Fruit fly (Drosophila melanogaster) whole organism, prepupa: ENCODE data around the gene CG7601.
A peak's percentile ranks its signal among the peaks of the same experiment; 100 is the strongest.

Experiments used
- Blimp-1 ChIP-seq: fragments of 200-800 bp; sonication (Bioruptor generic); optimal IDR thresholded peaks from 3 replicates; lab custom pipeline; 2017; ENCODE audit warnings: missing biosample characterization, missing genetic modification characterization, mild to moderate bottlenecking, moderate library complexity, missing genetic modification reagents
- CG10631 ChIP-seq: fragments of 200-800 bp; sonication (Bioruptor generic); optimal IDR thresholded peaks from 2 replicates; lab custom pipeline; 2016; ENCODE audit warnings: missing biosample characterization, missing genetic modification characterization
- CG31627 ChIP-seq: fragments of 200-800 bp; sonication (Bioruptor generic); optimal IDR thresholded peaks from 3 replicates; lab custom pipeline; 2016; ENCODE audit warnings: missing biosample characterization, missing genetic modification characterization
- CG6163 ChIP-seq: fragments of 200-800 bp; sonication (Bioruptor generic); IDR thresholded peaks from 3 replicates; pipeline ENCODE4 v1.3.6; 2022; ENCODE audit warnings: missing biosample characterization, missing genetic modification characterization
- CG6854 ChIP-seq: fragments of 200-800 bp; sonication (Bioruptor generic); optimal IDR thresholded peaks from 2 replicates; lab custom pipeline; 2017; ENCODE audit warnings: missing biosample characterization, mild to moderate bottlenecking, missing genetic modification characterization
- CG7368 ChIP-seq: fragments of 200-800 bp; sonication (Bioruptor generic); optimal IDR thresholded peaks from 3 replicates; lab custom pipeline; 2016; ENCODE audit warnings: missing biosample characterization, missing genetic modification characterization
- CG8632 ChIP-seq: fragments of 200-800 bp; sonication (Bioruptor generic); optimal IDR thresholded peaks from 3 replicates; lab custom pipeline; 2016; ENCODE audit warnings: missing biosample characterization, missing genetic modification characterization
- CG9139 ChIP-seq: fragments of 200-800 bp; sonication (Bioruptor generic); optimal IDR thresholded peaks from 3 replicates; lab custom pipeline; 2017; ENCODE audit warnings: missing biosample characterization, mild to moderate bottlenecking, missing genetic modification characterization
- Eip75B ChIP-seq: fragments of 200-800 bp; sonication (Bioruptor generic); optimal IDR thresholded peaks from 3 replicates; lab custom pipeline; 2016; ENCODE audit warnings: missing biosample characterization, missing genetic modification characterization
- Eip78C ChIP-seq: fragments of 200-800 bp; sonication (Bioruptor generic); peaks from one replicate; lab custom pipeline; 2016; ENCODE audit warnings: missing biosample characterization, missing genetic modification characterization
- Ets21C ChIP-seq: fragments of 200-800 bp; sonication (Bioruptor generic); optimal IDR thresholded peaks from 3 replicates; lab custom pipeline; 2016; ENCODE audit warnings: missing biosample characterization, missing genetic modification characterization
- Gug ChIP-seq: fragments of 200-800 bp; sonication (Bioruptor generic); IDR thresholded peaks from 2 replicates; pipeline ENCODE4 v1.3.6; 2022; ENCODE audit warnings: missing biosample characterization, missing genetic modification characterization
- Hr4 ChIP-seq: fragments of 200-800 bp; sonication (Bioruptor generic); optimal IDR thresholded peaks from 3 replicates; lab custom pipeline; 2016; ENCODE audit warnings: missing biosample characterization, missing genetic modification characterization
- Sox15 ChIP-seq: fragments of 200-800 bp; sonication (Bioruptor generic); optimal IDR thresholded peaks from 3 replicates; lab custom pipeline; 2016; ENCODE audit warnings: missing biosample characterization, missing genetic modification characterization
- acj6 ChIP-seq: fragments of 200-800 bp; sonication (Bioruptor generic); optimal IDR thresholded peaks from 3 replicates; lab custom pipeline; 2016; ENCODE audit warnings: missing biosample characterization, missing genetic modification characterization
- dsx ChIP-seq: fragments of 200-800 bp; optimal IDR thresholded peaks from 3 replicates; lab custom pipeline; 2019; ENCODE audit warnings: missing biosample characterization, mild to moderate bottlenecking, missing genetic modification characterization, moderate library complexity; ENCODE audit not compliant: poor library complexity, severe bottlenecking
- eg ChIP-seq: fragments of 200-800 bp; sonication (Bioruptor generic); IDR thresholded peaks from 3 replicates; pipeline ENCODE4 v1.3.6; 2022; ENCODE audit warnings: missing biosample characterization, missing genetic modification characterization
- lz ChIP-seq: fragments of 200-800 bp; sonication (Bioruptor generic); optimal IDR thresholded peaks from 3 replicates; lab custom pipeline; 2016; ENCODE audit warnings: missing biosample characterization, missing genetic modification characterization
- net ChIP-seq: fragments of 200-800 bp; sonication (Bioruptor generic); optimal IDR thresholded peaks from 3 replicates; lab custom pipeline; 2016; ENCODE audit warnings: missing biosample characterization, missing genetic modification characterization
- svp ChIP-seq: fragments of 200-800 bp; sonication (Bioruptor generic); peaks from one replicate; lab custom pipeline; 2016; ENCODE audit warnings: missing biosample characterization, missing genetic modification characterization
- vri ChIP-seq: fragments of 200-800 bp; sonication (Bioruptor generic); optimal IDR thresholded peaks from 3 replicates; lab custom pipeline; 2016; ENCODE audit warnings: missing biosample characterization, mild to moderate bottlenecking, missing genetic modification characterization

Gene CG7601

dm6 chr3R:29689211-29689610 lies 47.3 kb downstream of the CG7601 start, which contains the start of gene Obp99c:
Obp99c (minus strand) TSS chr3R:29689311.
- TF ChIP-seq CG6854 (GFP tag; lab: Kevin White, UChicago), result no peak
- no peak for TF ChIP-seq Hr4 (GFP tag; lab: Kevin White, UChicago)
- no peak for TF ChIP-seq vri (GFP tag; lab: Kevin White, UChicago)
- TF ChIP-seq Ets21C, result no peak
- no peak for TF ChIP-seq svp
- TF ChIP-seq CG8632 (GFP tag; lab: Kevin White, UChicago), result no peak
- TF ChIP-seq Sox15, result no peak
- no peak for TF ChIP-seq net (GFP tag; lab: Kevin White, UChicago)
- TF ChIP-seq CG10631 (GFP tag; lab: Kevin White, UChicago), result no peak
- no peak for TF ChIP-seq eg (GFP tag; lab: Robert Waterston, UW)
- no peak for TF ChIP-seq acj6
- no peak for TF ChIP-seq CG7368
- TF ChIP-seq CG6163 (GFP tag; lab: Robert Waterston, UW), result no peak
- TF ChIP-seq Gug, result no peak
- TF ChIP-seq CG31627, result no peak
- TF ChIP-seq lz, result no peak
- no peak for TF ChIP-seq Blimp-1
- no peak for TF ChIP-seq CG9139 (GFP tag; lab: Kevin White, UChicago)
- TF ChIP-seq dsx (GFP tag; lab: Kevin White, UChicago), result no peak

dm6 chr3R:29686698-29687097 lies 49.8 kb downstream of the CG7601 start:
- TF ChIP-seq Eip78C (GFP tag; lab: Kevin White, UChicago), result peak; percentile 60
- TF ChIP-seq Eip75B, result no peak
- peak; percentile 96 for TF ChIP-seq svp
- no peak for TF ChIP-seq net (GFP tag; lab: Kevin White, UChicago)
- no peak for TF ChIP-seq CG31627
